Worm (Caenorhabditis elegans) whole organism, L4/young adult: ENCODE measurements around the gene oac-51.

ENCODE experiments used
- W03F9.2 ChIP-seq: fragments of 150-350 bp; optimal IDR thresholded peaks from 2 replicates; lab custom pipeline; 2014; ENCODE audit warnings: missing biosample characterization, missing genetic modification characterization
- dao-5 ChIP-seq: sonication (generic microtip); optimal IDR thresholded peaks from 2 replicates; lab custom pipeline; 2016; ENCODE audit warnings: missing genotype, missing genetic modification characterization, moderate library complexity, missing compliant biosample characterization
- him-1 ChIP-seq: sonication (generic microtip); optimal IDR thresholded peaks from 2 replicates; lab custom pipeline; 2016; ENCODE audit warnings: missing genotype, missing genetic modification reagents, missing genetic modification characterization, missing compliant biosample characterization

The oac-51 gene

DNA sequence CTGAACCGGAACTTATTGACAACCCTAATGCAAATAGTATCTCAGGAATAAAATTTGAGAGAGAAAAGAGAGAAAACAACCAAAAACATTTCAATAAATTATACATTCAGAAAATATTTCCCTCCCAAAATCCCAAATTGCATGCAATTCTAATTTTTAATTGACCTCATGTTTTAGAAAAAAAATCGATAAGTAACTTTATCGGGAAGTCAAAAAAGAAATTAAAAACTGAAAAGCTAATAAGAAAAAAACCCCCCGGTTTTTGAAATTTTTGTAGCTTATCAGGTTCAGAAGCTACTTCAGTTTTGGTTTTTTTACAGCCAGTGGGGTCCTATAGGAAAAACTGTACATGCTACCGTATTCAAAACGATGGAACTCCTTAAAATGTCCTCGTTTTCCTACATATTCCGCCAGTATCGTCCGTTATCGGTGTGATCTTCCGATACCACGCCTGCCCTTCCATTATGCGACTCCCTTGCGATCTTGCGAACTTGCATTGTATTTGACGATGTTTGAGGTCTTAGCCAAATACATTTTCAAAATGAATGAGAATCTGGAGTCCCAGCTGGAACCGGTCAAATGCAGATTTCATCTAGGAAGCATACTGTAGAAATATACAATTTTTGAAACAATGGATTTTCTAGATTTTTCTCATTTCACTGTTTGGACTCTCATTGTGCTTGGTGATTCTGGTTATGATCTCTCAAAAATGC is at the start of gene oac-51, which contains the start of gene W03B1.3:
TSS of gene oac-51 (plus strand) at position 663 of the 713 bp plus-strand sequence.
TSS of gene W03B1.3 (minus strand) at position 101 of the 713 bp plus-strand sequence.
- TF ChIP-seq dao-5 (tag; lab: Kevin White, UChicago) (no peak), him-1 (no peak), W03F9.2 (no peak)

DNA sequence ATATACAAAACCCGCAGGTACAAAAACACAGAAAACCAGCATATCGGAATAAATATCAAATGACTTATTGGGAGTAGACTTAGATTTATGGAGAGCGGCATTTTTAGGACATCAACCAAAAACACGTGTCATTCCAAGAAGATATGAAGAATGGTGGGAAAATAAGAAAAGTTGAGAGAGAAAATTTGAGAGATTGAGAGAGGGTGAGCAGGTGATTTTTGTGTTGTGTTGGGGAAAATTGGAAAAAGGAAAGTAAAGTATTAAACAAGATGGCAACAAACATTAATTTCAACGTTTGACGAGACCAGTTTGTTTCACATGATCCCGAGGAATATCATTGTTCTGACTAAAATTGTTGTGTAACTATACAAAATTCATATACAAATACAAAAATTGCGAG is 48.3 kb upstream of the oac-51 start, which contains the start of gene srv-4:
TSS of gene srv-4 (minus strand) at position 101 of the 400 bp plus-strand sequence.
- TF ChIP-seq W03F9.2 (no peak), dao-5 (tag; lab: Kevin White, UChicago) (no peak), him-1 (no peak)

DNA sequence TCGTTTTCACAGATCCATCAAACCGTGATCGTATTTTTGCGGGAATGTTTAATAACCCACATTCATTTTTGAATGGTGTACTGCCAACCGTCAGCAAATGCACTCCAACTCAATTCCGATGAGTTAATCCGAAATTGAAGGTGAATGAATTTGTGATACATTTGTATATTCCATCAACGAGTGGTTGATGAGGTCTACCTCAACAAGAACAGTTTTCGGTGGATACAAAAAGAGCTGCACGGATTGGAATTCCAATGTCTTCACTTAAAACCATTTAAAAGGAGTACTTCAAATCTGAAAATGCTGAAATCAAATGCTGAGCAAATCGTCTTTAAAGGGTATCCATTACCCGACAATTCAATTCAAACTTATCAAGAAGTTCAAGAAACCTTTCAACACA is 47.3 kb upstream of the oac-51 start, which contains the start of gene F15E6.5:
TSS of gene F15E6.5 (plus strand) at position 301 of the 400 bp plus-strand sequence.
- TF ChIP-seq dao-5 (tag; lab: Kevin White, UChicago) (no peak), him-1 (no peak), W03F9.2 (no peak)

DNA sequence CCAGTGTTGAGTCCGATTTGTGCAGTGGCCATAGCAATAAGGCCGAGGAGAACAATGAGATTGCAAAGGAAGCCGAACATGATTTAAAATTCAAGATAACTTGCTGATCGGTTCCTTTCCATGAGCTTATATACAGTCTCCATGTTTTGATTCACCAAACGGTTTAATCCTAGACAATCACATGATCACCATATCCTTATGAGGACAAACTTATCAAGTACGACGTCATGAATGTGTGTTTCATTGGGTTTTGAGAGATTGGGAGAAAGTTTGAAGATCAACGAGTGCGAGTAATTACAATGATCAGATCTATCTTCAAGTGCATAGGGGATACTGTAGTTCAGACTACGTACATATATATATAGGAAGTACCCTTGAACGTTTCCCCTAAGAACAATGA is 46.1 kb upstream of the oac-51 start, which contains the start of gene dct-7:
TSS of gene dct-7 (minus strand) at position 101 of the 400 bp plus-strand sequence.
- no peak for TF ChIP-seq W03F9.2
- no peak for TF ChIP-seq dao-5 (tag; lab: Kevin White, UChicago)
- no peak for TF ChIP-seq him-1

DNA sequence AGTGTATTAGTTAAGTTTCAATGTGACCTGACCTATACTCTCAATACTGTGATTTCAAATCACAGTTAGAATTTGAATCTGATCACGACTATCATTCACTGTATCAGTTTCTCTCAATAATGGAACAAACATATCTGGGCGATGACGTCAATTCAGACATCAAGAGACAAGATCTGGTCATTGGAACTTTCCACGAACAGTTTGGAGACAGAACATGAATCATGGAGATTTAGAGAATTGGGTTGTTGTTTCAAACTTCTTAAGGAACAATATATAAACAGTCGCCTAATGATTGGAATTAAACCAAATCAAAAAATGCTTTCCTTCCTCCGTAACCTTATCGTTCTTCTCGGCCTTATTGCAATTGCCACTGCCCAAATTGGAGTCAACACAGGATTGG is 45.4 kb upstream of the oac-51 start, which contains the start of gene F15E6.4:
TSS of gene F15E6.4 (plus strand) at position 301 of the 400 bp plus-strand sequence.
- no peak for TF ChIP-seq W03F9.2
- no peak for TF ChIP-seq dao-5 (tag; lab: Kevin White, UChicago)
- TF ChIP-seq him-1, result no peak

DNA sequence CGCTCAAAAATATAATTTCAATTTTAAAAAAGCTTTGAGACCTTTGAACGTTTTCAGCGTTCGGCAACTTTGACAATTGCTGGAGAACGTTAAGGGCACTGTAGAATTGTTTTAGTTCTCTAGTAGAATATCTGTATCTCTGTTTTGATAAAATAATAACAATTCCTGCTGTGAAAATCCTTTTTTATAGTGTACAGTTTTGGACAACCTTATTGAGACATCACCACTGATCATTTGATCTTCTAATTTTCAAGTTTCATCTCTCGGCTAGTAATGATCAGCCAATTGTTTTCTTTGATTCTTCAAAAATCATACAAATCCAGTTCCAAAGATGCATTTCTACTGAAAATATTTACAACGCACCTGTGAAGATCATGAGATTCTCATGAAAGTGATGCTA is 44.0 kb upstream of the oac-51 start, which contains the start of gene F15E6.10:
TSS of gene F15E6.10 (plus strand) at position 301 of the 400 bp plus-strand sequence.
- TF ChIP-seq W03F9.2 (no peak), him-1 (no peak), dao-5 (tag; lab: Kevin White, UChicago) (no peak)

DNA sequence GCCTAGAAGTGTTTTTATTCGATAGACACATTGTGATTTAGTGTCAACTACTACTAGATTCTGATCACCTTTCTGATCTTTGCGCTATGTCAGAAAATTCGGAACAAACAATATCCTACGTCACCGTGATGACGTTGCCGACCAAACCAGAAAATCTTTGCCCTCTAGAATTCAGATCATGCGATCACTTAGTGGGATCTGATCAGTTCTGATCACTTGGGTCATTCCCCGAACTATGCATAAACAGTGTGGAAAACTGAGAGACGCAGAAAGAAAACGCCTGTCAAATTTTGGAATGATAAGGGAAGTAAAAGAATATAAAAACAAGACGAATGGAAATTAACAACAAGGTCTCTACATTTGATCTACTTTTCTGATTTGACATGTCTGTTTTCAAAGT is 42.0 kb upstream of the oac-51 start, which contains the start of gene F15E6.3:
TSS of gene F15E6.3 (plus strand) at position 344 of the 400 bp plus-strand sequence.
- TF ChIP-seq W03F9.2 (no peak), him-1 (no peak), dao-5 (tag; lab: Kevin White, UChicago) (no peak)

DNA sequence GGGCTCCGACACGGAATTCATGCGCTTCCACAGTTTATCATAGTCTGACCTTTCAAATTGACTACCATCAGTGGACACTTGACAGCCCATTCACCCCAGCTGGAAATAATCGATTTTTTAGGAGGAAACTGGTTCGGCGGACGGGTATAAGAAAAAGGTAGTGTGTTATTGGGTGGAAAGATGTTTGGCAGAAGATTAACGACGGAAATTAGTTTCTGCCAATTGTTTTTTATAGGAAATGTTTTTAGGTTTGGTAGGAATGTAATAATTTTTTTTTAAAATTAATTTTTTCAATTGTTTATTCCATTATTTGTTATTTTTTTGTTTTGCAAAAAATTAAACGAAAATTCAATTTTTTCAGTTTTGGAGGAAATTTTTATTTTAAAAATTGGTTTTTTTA is 37.6 kb upstream of the oac-51 start, which contains the start of gene F15E6.9:
TSS of gene F15E6.9 (minus strand) at position 101 of the 400 bp plus-strand sequence.
- TF ChIP-seq dao-5 (tag; lab: Kevin White, UChicago) (no peak), him-1 (no peak), W03F9.2 (no peak)

DNA sequence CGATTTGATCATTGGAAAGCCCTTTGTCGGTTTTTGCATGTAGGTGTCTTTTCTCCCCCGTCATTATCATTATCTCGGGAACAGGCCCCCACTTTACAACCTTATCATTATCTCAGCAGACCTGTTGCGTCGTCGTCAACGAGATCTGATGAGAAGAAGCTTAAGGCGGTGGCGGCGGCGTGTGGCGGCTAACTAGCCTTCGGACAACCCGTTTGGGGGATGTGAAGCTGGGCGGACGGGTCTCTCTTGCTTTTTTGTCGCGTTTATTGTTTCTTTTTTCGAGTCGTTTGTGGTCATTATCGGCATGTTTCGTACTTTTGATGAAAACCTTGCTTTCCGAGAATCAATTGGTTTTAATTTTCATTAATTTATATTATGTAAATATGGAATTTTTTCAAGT is 36.6 kb upstream of the oac-51 start:
- TF ChIP-seq dao-5 (tag; lab: Kevin White, UChicago), result no peak
- no peak for TF ChIP-seq W03F9.2
- no peak for TF ChIP-seq him-1

DNA sequence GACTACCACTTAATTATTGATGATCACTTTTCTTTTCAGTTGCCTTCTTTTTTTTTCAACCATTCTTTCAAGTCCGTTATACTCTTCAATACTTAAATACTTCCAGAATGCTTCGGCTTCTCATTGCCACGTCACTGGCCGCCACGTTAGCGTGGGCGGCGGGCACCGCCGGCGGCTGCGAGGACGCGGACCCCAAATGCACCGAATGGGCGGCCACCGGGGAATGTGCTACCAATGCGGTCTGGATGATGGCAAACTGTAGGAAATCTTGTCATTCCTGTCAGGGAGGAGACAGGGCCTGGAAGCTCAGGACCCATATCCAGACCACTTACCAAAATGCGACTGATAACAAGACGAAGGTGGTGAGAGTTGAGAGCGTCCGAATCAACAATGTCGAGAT is 35.4 kb upstream of the oac-51 start, which contains the start of gene lgc-22:
TSS of gene lgc-22 (plus strand) at position 105 of the 400 bp plus-strand sequence.
- TF ChIP-seq him-1 (no peak), W03F9.2 (no peak), dao-5 (tag; lab: Kevin White, UChicago) (no peak)

DNA sequence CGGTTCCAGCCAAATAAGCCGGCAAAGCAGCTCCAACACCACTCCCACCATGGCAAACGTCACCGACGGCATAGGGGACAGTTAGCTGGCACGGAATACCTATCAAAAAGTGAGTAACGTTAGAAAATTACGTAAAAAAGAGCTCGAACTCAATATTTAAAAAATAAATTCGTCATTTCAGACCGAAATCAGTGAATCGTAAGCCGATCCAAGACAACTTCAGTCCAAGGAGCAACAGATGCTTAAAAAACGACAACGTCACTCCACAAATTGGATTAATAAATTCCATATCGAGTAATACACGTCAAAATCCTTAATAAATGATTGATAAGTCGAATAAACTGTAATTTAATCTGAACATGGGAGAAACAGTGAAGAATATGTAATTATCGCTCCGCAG is 30.3 kb upstream of the oac-51 start:
- TF ChIP-seq W03F9.2 (no peak), dao-5 (tag; lab: Kevin White, UChicago) (no peak), him-1 (no peak)

DNA sequence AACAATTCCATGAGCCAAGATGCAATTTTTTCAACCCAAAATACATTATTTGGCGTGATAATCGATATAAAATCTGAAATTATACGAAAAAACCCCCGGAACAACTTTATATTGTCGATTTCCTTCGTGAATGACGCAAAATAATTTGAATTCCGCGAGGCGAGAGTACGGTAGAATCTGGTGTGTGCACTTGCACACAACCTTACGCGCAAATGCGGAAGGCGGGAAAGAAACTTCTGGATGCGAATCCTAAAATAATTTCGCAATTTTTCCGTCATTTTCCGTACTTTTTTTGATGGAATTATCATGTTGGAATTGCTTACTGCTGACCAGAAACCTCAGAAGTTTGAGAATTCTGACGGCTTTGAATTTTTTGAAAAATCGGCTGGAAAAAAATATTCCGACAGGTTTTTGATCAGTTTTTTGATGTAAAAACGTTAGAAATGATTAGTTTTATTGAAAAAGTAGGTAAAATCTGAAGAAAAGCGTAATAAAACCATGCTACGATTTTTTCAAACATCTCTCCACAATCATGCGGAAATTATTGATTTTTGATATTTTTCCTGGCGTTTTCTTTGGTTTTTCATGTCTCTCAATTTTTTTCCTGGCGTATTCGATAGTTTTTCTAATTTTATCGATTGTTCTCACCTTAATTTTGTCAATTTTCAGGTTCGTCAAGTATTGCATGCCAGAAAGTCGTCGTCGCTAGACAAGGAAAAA is 29.2 kb upstream of the oac-51 start, which contains the start of gene set-9:
TSS of gene set-9 (plus strand) at position 670 of the 720 bp plus-strand sequence.
- TF ChIP-seq W03F9.2 (no peak), him-1 (no peak), dao-5 (tag; lab: Kevin White, UChicago) (no peak)

DNA sequence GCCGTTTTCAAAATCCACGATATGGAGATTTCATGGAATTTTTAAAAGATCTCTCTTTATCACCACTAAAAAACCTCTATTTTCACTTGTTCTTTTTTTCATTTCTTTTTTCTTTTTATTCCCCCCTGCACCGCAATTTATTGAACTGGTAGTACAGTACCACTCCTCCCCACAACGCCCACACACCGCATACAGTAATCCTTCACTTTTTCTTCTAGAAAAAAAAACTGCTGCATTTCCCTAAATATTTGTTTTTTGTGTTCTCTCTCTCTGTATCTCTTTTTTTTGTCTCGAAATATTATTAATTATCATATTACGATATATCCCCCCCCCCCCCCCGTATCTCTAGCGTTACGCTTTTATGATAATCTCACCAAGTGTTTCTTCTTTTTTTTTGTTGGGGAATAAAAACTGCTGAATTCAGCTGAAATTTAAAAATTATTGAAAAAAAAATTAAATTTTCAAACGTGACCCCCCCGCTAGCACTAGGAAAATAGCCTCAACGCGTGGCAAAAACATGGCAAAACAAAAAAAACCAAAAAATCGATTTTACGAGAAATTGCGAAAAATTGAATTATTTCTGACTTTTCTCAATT is 19.7 kb upstream of the oac-51 start, which contains the start of gene Y24D9B.1:
TSS of gene Y24D9B.1 (plus strand) at position 546 of the 596 bp plus-strand sequence.
- TF ChIP-seq him-1, result no peak
- TF ChIP-seq dao-5 (tag; lab: Kevin White, UChicago), result no peak
- no peak for TF ChIP-seq W03F9.2

DNA sequence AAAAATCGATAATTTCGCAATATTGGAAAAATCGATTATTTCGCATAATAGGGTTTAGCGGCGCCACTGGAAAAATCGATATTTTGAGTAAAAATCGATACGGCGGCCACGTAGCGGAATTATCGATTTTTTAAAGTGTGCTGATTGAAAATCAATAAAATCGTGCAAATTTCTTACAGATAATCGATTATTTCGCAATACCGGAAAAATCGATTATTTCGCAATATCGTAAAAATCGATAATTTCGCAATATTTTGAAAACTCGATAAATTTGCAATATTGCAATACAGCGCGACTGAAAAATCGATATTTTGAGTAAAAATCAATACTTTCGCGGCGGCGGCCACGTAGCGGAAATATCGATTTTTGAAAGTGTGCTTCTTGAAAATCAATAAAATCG is 19.0 kb upstream of the oac-51 start:
- TF ChIP-seq W03F9.2, result no peak
- TF ChIP-seq dao-5 (tag; lab: Kevin White, UChicago), result no peak
- TF ChIP-seq him-1, result no peak
